Fruit fly (Drosophila melanogaster) whole organism, embryonic: Measurements from ENCODE around the gene Mur2B.
A peak's percentile ranks its signal among the peaks of the same experiment; 100 is the strongest.

Experiments
- ATbp ChIP-seq: fragments of 200-800 bp; sonication (Bioruptor generic); optimal IDR thresholded peaks from 2 replicates; lab custom pipeline; 2017; ENCODE audit warnings: missing biosample characterization, mild to moderate bottlenecking, missing genetic modification characterization, missing genetic modification reagents
- Atf3 ChIP-seq: fragments of 200-800 bp; sonication (Bioruptor generic); optimal IDR thresholded peaks from 3 replicates; lab custom pipeline; 2016; ENCODE audit warnings: missing biosample characterization, missing genetic modification characterization
- Bgb ChIP-seq: fragments of 200-800 bp; sonication (Bioruptor generic); IDR thresholded peaks from 2 replicates; pipeline ENCODE4 v1.3.6; 2022; ENCODE audit warnings: missing biosample characterization, missing genetic modification characterization; ENCODE audit not compliant: partially characterized antibody
- CG10209 ChIP-seq: fragments of 200-800 bp; sonication (Bioruptor generic); optimal IDR thresholded peaks from 3 replicates; lab custom pipeline; 2017; ENCODE audit warnings: missing biosample characterization, mild to moderate bottlenecking, missing genetic modification characterization, missing genetic modification reagents
- CG11504 ChIP-seq: fragments of 200-800 bp; sonication (Bioruptor generic); optimal IDR thresholded peaks from 3 replicates; lab custom pipeline; 2019; ENCODE audit warnings: missing biosample characterization, mild to moderate bottlenecking, missing genetic modification characterization, moderate library complexity
- CG11696 ChIP-seq: fragments of 200-800 bp; sonication (Bioruptor generic); IDR thresholded peaks from 2 replicates; pipeline ENCODE4 v1.3.6; 2022; ENCODE audit warnings: missing biosample characterization, missing genetic modification characterization
- CG12104 ChIP-seq: fragments of 200-800 bp; sonication (Bioruptor generic); optimal IDR thresholded peaks from 3 replicates; lab custom pipeline; 2016; ENCODE audit warnings: missing biosample characterization, missing genetic modification characterization
- CG12219 ChIP-seq: fragments of 200-800 bp; sonication (Bioruptor generic); optimal IDR thresholded peaks from 3 replicates; lab custom pipeline; 2018; ENCODE audit warnings: missing biosample characterization, mild to moderate bottlenecking, missing genetic modification characterization
- CG14965 ChIP-seq: fragments of 200-800 bp; sonication (Bioruptor generic); optimal IDR thresholded peaks from 2 replicates; lab custom pipeline; 2016; ENCODE audit warnings: missing biosample characterization, missing genetic modification characterization, borderline replicate concordance
- CG15479 ChIP-seq: fragments of 200-800 bp; sonication (Bioruptor generic); optimal IDR thresholded peaks from 3 replicates; lab custom pipeline; 2019; ENCODE audit warnings: missing biosample characterization, mild to moderate bottlenecking, missing genetic modification characterization, moderate library complexity
- CG16813 ChIP-seq: fragments of 200-800 bp; sonication (Bioruptor generic); IDR thresholded peaks from 3 replicates; pipeline ENCODE4 v1.3.6; 2022; ENCODE audit warnings: missing biosample characterization, missing genetic modification characterization; ENCODE audit not compliant: partially characterized antibody
- CG16815 ChIP-seq: fragments of 200-800 bp; sonication (Bioruptor generic); optimal IDR thresholded peaks from 3 replicates; lab custom pipeline; 2017; ENCODE audit warnings: missing biosample characterization, mild to moderate bottlenecking, missing genetic modification characterization
- CG17359 ChIP-seq: fragments of 200-800 bp; sonication (Bioruptor generic); optimal IDR thresholded peaks from 3 replicates; lab custom pipeline; 2018; ENCODE audit warnings: missing biosample characterization, mild to moderate bottlenecking, missing genetic modification characterization, moderate library complexity
- CG18011 ChIP-seq: fragments of 200-800 bp; sonication (Bioruptor generic); optimal IDR thresholded peaks from 2 replicates; lab custom pipeline; 2017; ENCODE audit warnings: missing biosample characterization, missing genetic modification characterization, mild to moderate bottlenecking, moderate library complexity, missing genotype
- CG18599 ChIP-seq: fragments of 200-800 bp; sonication (Bioruptor generic); optimal IDR thresholded peaks from 3 replicates; lab custom pipeline; 2017; ENCODE audit warnings: missing biosample characterization, missing genetic modification characterization, mild to moderate bottlenecking, moderate library complexity, missing genetic modification reagents
- CG18619 ChIP-seq: fragments of 200-800 bp; sonication (Bioruptor generic); optimal IDR thresholded peaks from 3 replicates; lab custom pipeline; 2017; ENCODE audit warnings: missing biosample characterization, mild to moderate bottlenecking, missing genetic modification characterization
- CG2129 ChIP-seq: fragments of 200-800 bp; sonication (Bioruptor generic); IDR thresholded peaks from 2 replicates; pipeline ENCODE4 v1.3.6; 2022; ENCODE audit warnings: missing biosample characterization, missing genetic modification characterization; ENCODE audit not compliant: partially characterized antibody
- CG2202 ChIP-seq: fragments of 200-800 bp; sonication (Bioruptor generic); optimal IDR thresholded peaks from 2 replicates; lab custom pipeline; 2018; ENCODE audit warnings: missing biosample characterization, mild to moderate bottlenecking, missing genetic modification characterization
- CG30431 ChIP-seq: fragments of 200-800 bp; sonication (Bioruptor generic); optimal IDR thresholded peaks from 2 replicates; lab custom pipeline; 2017; ENCODE audit warnings: missing biosample characterization, missing genetic modification characterization
- CG3163 ChIP-seq: fragments of 200-800 bp; sonication (Bioruptor generic); optimal IDR thresholded peaks from 3 replicates; lab custom pipeline; 2016; ENCODE audit warnings: missing biosample characterization, missing genetic modification characterization
- CG32772 ChIP-seq: fragments of 200-800 bp; sonication (Bioruptor generic); IDR thresholded peaks from 2 replicates; pipeline ENCODE4 v1.3.6; 2022; ENCODE audit warnings: missing biosample characterization, missing genetic modification characterization
- CG5953 ChIP-seq: fragments of 200-800 bp; sonication (Bioruptor generic); IDR thresholded peaks from 2 replicates; pipeline ENCODE4 v1.3.6; 2022; ENCODE audit warnings: missing biosample characterization, missing genetic modification characterization
- CG6791 ChIP-seq: fragments of 200-800 bp; sonication (Bioruptor generic); IDR thresholded peaks from 3 replicates; pipeline ENCODE4 v1.3.6; 2022; ENCODE audit warnings: missing biosample characterization, missing genetic modification characterization; ENCODE audit not compliant: partially characterized antibody
- CG6813 ChIP-seq: fragments of 200-800 bp; sonication (Bioruptor generic); optimal IDR thresholded peaks from 2 replicates; lab custom pipeline; 2017; ENCODE audit warnings: missing biosample characterization, missing genetic modification characterization, mild to moderate bottlenecking, moderate library complexity, missing genetic modification reagents
- CG6854 ChIP-seq: fragments of 200-800 bp; sonication (Bioruptor generic); optimal IDR thresholded peaks from 3 replicates; lab custom pipeline; 2017; ENCODE audit warnings: missing biosample characterization, mild to moderate bottlenecking, missing genetic modification characterization
- CG9215 ChIP-seq: fragments of 200-800 bp; sonication (Bioruptor generic); IDR thresholded peaks from 2 replicates; pipeline ENCODE4 v1.3.6; 2022; ENCODE audit warnings: missing biosample characterization, missing genetic modification characterization
- CG9817 ChIP-seq: fragments of 200-800 bp; sonication (Bioruptor generic); optimal IDR thresholded peaks from 2 replicates; lab custom pipeline; 2018; ENCODE audit warnings: missing biosample characterization, mild to moderate bottlenecking, missing genetic modification characterization, moderate library complexity
- CoRest ChIP-seq: fragments of 200-800 bp; sonication (Bioruptor generic); optimal IDR thresholded peaks from 3 replicates; lab custom pipeline; 2018; ENCODE audit warnings: missing biosample characterization, mild to moderate bottlenecking, missing genetic modification characterization, moderate library complexity
- D19B ChIP-seq: fragments of 200-800 bp; sonication (Bioruptor generic); optimal IDR thresholded peaks from 2 replicates; lab custom pipeline; 2017; ENCODE audit warnings: missing biosample characterization, mild to moderate bottlenecking, missing genetic modification characterization
- Dad ChIP-seq: fragments of 200-800 bp; sonication (Bioruptor generic); optimal IDR thresholded peaks from 3 replicates; lab custom pipeline; 2016; ENCODE audit warnings: missing biosample characterization, missing genetic modification characterization
- Dfd ChIP-seq, 2 experiments: fragments of >200 bp; optimal IDR thresholded peaks; 2 replicates each; lab custom pipeline; 2017; ENCODE audit warnings: missing biosample characterization in 2 of 2, missing genetic modification characterization in 2 of 2
- Dp ChIP-seq: fragments of 200-800 bp; sonication (Bioruptor generic); optimal IDR thresholded peaks from 2 replicates; lab custom pipeline; 2018; ENCODE audit warnings: missing biosample characterization, mild to moderate bottlenecking, missing genetic modification characterization, moderate library complexity
- HmgD ChIP-seq: fragments of 200-800 bp; sonication (Bioruptor generic); optimal IDR thresholded peaks from 3 replicates; lab custom pipeline; 2016; ENCODE audit warnings: missing biosample characterization, missing genetic modification characterization
- Hmr ChIP-seq: fragments of 200-800 bp; sonication (Bioruptor generic); optimal IDR thresholded peaks from 3 replicates; lab custom pipeline; 2017; ENCODE audit warnings: mild to moderate bottlenecking, missing biosample characterization, missing genetic modification reagents, missing genetic modification characterization
- NC2α ChIP-seq: fragments of 200-800 bp; sonication (Bioruptor generic); optimal IDR thresholded peaks from 2 replicates; lab custom pipeline; 2016; ENCODE audit warnings: missing biosample characterization, missing genetic modification characterization
- Scr ChIP-seq: fragments of 200-800 bp; sonication (Bioruptor generic); IDR thresholded peaks from 2 replicates; pipeline ENCODE4 v1.3.6; 2022; ENCODE audit warnings: missing biosample characterization, missing genetic modification characterization; ENCODE audit not compliant: partially characterized antibody
- az2 ChIP-seq: fragments of 200-800 bp; sonication (Bioruptor generic); optimal IDR thresholded peaks from 3 replicates; lab custom pipeline; 2016; ENCODE audit warnings: missing biosample characterization, missing genetic modification characterization
- bowl ChIP-seq: fragments of 200-800 bp; sonication (Bioruptor generic); IDR thresholded peaks from 2 replicates; pipeline ENCODE4 v1.3.6; 2022; ENCODE audit warnings: missing biosample characterization, missing genetic modification characterization
- bsh ChIP-seq, 2 experiments: fragments of 200-800 bp; sonication (Bioruptor generic); optimal IDR thresholded peaks; 2 replicates each; lab custom pipeline; 2017 to 2018; ENCODE audit warnings: mild to moderate bottlenecking in 2 of 2, missing biosample characterization in 2 of 2, missing genetic modification characterization in 2 of 2, moderate library complexity in 1 of 2
- fru ChIP-seq: fragments of >200 bp; optimal IDR thresholded peaks from 2 replicates; lab custom pipeline; 2017
- gcm2 ChIP-seq: fragments of 200-800 bp; sonication (Bioruptor generic); optimal IDR thresholded peaks from 2 replicates; lab custom pipeline; 2016; ENCODE audit warnings: missing biosample characterization, missing genetic modification characterization
- h ChIP-seq: fragments of >200 bp; optimal IDR thresholded peaks from 2 replicates; lab custom pipeline; 2017
- inv ChIP-seq: fragments of 200-800 bp; sonication (Bioruptor generic); IDR thresholded peaks from 2 replicates; pipeline ENCODE4 v1.3.6; 2022; ENCODE audit warnings: missing biosample characterization, missing genetic modification characterization; ENCODE audit not compliant: partially characterized antibody
- ken ChIP-seq: fragments of 200-800 bp; sonication (Bioruptor generic); IDR thresholded peaks from 3 replicates; pipeline ENCODE4 v1.3.6; 2022; ENCODE audit warnings: missing biosample characterization, missing genetic modification characterization
- prd ChIP-seq, 3 experiments: fragments of >200 bp in 2 of 3; fragments of 200-800 bp in 1 of 3; sonication (Bioruptor generic) in 1 of 3; optimal IDR thresholded peaks in 2 of 3; IDR thresholded peaks in 1 of 3; 2 replicates in 2 of 3; 3 replicates in 1 of 3; pipeline versions ENCODE4 v1.3.6 to Lab custom; 2017 to 2022; ENCODE audit warnings: missing biosample characterization in 1 of 3, missing genetic modification characterization in 1 of 3
- sob ChIP-seq: fragments of 200-800 bp; sonication (Bioruptor generic); IDR thresholded peaks from 2 replicates; pipeline ENCODE4 v1.3.6; 2022; ENCODE audit warnings: missing biosample characterization, missing genetic modification characterization
- trem ChIP-seq: fragments of 200-800 bp; optimal IDR thresholded peaks from 3 replicates; lab custom pipeline; 2019; ENCODE audit warnings: missing biosample characterization, mild to moderate bottlenecking, missing genetic modification characterization, moderate library complexity

Gene Mur2B

DNA sequence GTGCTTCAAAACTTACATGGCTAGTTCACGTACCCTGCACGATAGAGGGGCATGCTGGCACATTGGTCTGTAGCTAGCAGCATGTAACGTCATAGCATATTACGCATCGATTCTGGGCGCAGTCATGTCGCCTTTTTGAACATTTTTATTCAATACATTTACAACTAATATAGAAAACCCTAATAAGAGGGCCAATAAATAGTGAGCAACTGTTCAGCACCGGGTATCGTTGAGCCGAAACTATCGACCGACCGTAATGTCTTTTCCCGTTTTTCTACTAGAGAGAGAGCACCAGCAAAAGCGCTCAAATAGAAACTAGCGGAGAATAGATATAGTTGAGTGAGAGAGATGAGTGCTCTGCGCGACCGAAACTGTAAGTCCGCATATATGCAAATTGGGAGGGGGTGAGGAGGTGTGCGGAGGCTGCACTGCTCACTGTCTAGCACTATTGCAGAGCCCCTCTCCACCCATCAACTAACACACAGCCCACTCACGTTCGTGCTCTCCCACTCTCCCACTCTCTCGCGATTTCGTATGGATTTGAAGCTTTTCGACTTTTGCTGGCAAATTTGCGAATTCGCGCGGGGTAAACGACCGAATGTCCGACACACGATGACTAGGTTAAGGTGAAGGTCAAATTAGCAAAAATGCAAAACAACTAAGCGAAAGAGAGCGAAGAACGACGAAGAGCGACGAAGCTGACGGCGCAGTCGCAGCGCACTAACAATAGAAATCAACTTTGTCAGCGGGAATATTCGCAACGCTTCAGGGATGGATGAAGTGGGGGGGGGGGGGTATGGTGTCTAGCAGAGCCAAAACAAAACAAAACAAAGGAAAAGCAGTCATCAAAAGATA, 49.6 kb downstream of the Mur2B start (continued):
- TF ChIP-seq CG9215 = peak; percentile 87
- peak; percentile 61 for TF ChIP-seq CG12219 (GFP tag; lab: Kevin White, UChicago)
- peak; percentile 88 for TF ChIP-seq sob (GFP tag; lab: Robert Waterston, UW)
- peak; percentile 80 for TF ChIP-seq CG9817 (tag; lab: Kevin White, UChicago)
- TF ChIP-seq trem (tag; lab: Kevin White, UChicago) = peak; percentile 14
- TF ChIP-seq CG11696 (GFP tag; lab: Robert Waterston, UW) = no peak
- no peak for TF ChIP-seq Scr
- TF ChIP-seq CoRest (tag; lab: Kevin White, UChicago) = peak; percentile 83
- peak; percentile 80 for TF ChIP-seq CG11504 (tag; lab: Kevin White, UChicago)
- peak; percentile 81 for TF ChIP-seq Dad (GFP tag; lab: Kevin White, UChicago)
- peak; percentile 79 for TF ChIP-seq CG18619 (GFP tag; lab: Kevin White, UChicago)
- TF ChIP-seq CG6813 (GFP tag; lab: Kevin White, UChicago) = peak; percentile 66
- TF ChIP-seq Dp (GFP tag; lab: Kevin White, UChicago) = no peak
- TF ChIP-seq CG6791 = no peak
- TF ChIP-seq CG5953 = peak; percentile 72
- peak; percentile 70 for TF ChIP-seq Atf3 (GFP tag; lab: Kevin White, UChicago)
- TF ChIP-seq h = no peak
- no peak for TF ChIP-seq CG2129 (GFP tag; lab: Robert Waterston, UW)
- peak; percentile 66 for TF ChIP-seq CG18011
- TF ChIP-seq gcm2 (GFP tag; lab: Kevin White, UChicago) = peak; percentile 44
- TF ChIP-seq bsh (GFP tag; optimal IDR thresholded peaks at IDR 0.05; lab: Kevin White, UChicago) = peak; percentile 70 to 71
- TF ChIP-seq inv = no peak
- TF ChIP-seq HmgD (GFP tag; lab: Kevin White, UChicago) = peak; percentile 52
- TF ChIP-seq prd (optimal IDR thresholded peaks at IDR 0.05; lab: Kevin White, UChicago) = no peak
- TF ChIP-seq prd (GFP tag; IDR thresholded peaks at IDR 0.05; lab: Robert Waterston, UW) = peak; percentile 90
- peak; percentile 70 for TF ChIP-seq az2
- peak; percentile 70 for TF ChIP-seq CG16815
- peak; percentile 17 for TF ChIP-seq NC2α (GFP tag; lab: Kevin White, UChicago)
- TF ChIP-seq CG18599 = peak; percentile 81
- no peak for TF ChIP-seq CG16813 (GFP tag; lab: Robert Waterston, UW)
- peak; percentile 69 for TF ChIP-seq ATbp (GFP tag; lab: Kevin White, UChicago)
- TF ChIP-seq CG14965 (GFP tag; lab: Kevin White, UChicago) = no peak
- peak; percentile 99 for TF ChIP-seq D19B
- TF ChIP-seq Bgb = no peak; the same call in 1 of the 2 replicates
- no peak for TF ChIP-seq CG12104
- peak; percentile 76 for TF ChIP-seq CG17359
- TF ChIP-seq Dfd (GFP tag; optimal IDR thresholded peaks at IDR 0.05; lab: Kevin White, UChicago) = no peak
- TF ChIP-seq CG15479 (GFP tag; lab: Kevin White, UChicago) = no peak
- TF ChIP-seq Hmr (GFP tag; lab: Kevin White, UChicago) = peak; percentile 81
- peak; percentile 76 for TF ChIP-seq ken
- TF ChIP-seq bowl (GFP tag; lab: Robert Waterston, UW) = peak; percentile 66; the same call in 1 of the 2 replicates
- no peak for TF ChIP-seq CG2202 (tag; lab: Kevin White, UChicago)
- TF ChIP-seq CG6854 (GFP tag; lab: Kevin White, UChicago) = peak; percentile 32
- TF ChIP-seq CG10209 = peak; percentile 78
- peak; percentile 55 for TF ChIP-seq CG30431 (GFP tag; lab: Kevin White, UChicago)
- TF ChIP-seq fru (lab: Kevin White, UChicago) = no peak
- peak; percentile 74 for TF ChIP-seq CG32772 (GFP tag; lab: Robert Waterston, UW)
- TF ChIP-seq CG3163 = peak; percentile 75
